Worm (Caenorhabditis elegans) whole organism, L4 larva: ENCODE data around the gene his-16.
"Not testable (repeated sequence)": the region's sequence is repeated elsewhere in the genome, so short reads cannot be mapped to it uniquely, and the experiment has no call there.

Source experiments
- mxl-2 ChIP-seq: fragments of 200-800 bp; sonication (Bioruptor generic); conservative IDR thresholded peaks from 2 replicates; pipeline ENCODE4 v1.3.6; 2022; ENCODE audit warnings: missing genetic modification reagents, missing genetic modification characterization, missing compliant biosample characterization
- snpc-4 ChIP-seq: fragments of 150-350 bp; optimal IDR thresholded peaks from 2 replicates; lab custom pipeline; 2014; ENCODE audit warnings: missing biosample characterization, missing genetic modification characterization
- ztf-11 ChIP-seq: fragments of 150-350 bp; optimal IDR thresholded peaks from 2 replicates; lab custom pipeline; 2014; ENCODE audit warnings: missing biosample characterization, missing genetic modification characterization

ce11 chrII:13790701-13791100, 27.2 kb downstream of the his-16 start:
- not testable (repeated sequence) for TF ChIP-seq mxl-2; snpc-4 (tag; lab: Kevin White, UChicago); ztf-11
